Worm (Caenorhabditis elegans): Measurements from ENCODE around the gene nhr-133.

- TF ChIP-seq him-1 (tag; optimal IDR thresholded peaks at IDR 0.05) (no peak), W03F9.2 (tag; optimal IDR thresholded peaks at IDR 0.05) (no peak)
Measured at ce11 chrV:2235848-2236247, 23.9 kb upstream of the nhr-133 start, which contains the start of gene cyp-33C4.

All from whole organism, L4/young adult.